Worm (Caenorhabditis elegans): ENCODE results near the gene ZK945.4.

The ZK945.4 gene

ce11 chrII:10137358-10137757 lies 31.9 kb upstream of the ZK945.4 start, which contains the start of gene phg-1:
Gene phg-1 (plus strand): TSS chrII:10137658.
- TF ChIP-seq lin-13 (tag; optimal IDR thresholded peaks at IDR 0.05) (no peak), pha-4 (tag; optimal IDR thresholded peaks at IDR 0.05) (no peak), mep-1 (tag; optimal IDR thresholded peaks at IDR 0.05) (no peak), ztf-11 (tag; optimal IDR thresholded peaks at IDR 0.05) (no peak), ham-2 (GFP tag; optimal IDR thresholded peaks at IDR 0.05) (no peak), nhr-28 (tag; optimal IDR thresholded peaks at IDR 0.05) (no peak)

ce11 chrII:10136771-10137170 lies 31.3 kb upstream of the ZK945.4 start:
- TF ChIP-seq nhr-237 (tag; optimal IDR thresholded peaks at IDR 0.05) (peak; percentile 11), pha-4 (tag; optimal IDR thresholded peaks at IDR 0.05) (peak; percentile 69), elt-3 (tag; optimal IDR thresholded peaks at IDR 0.05) (no peak)

ce11 chrII:10134285-10134995 lies 28.9 kb upstream of the ZK945.4 start, which contains the start of gene F27E5.9:
Gene F27E5.9 (plus strand): TSS chrII:10134945.
- TF ChIP-seq lin-13 (tag; optimal IDR thresholded peaks at IDR 0.05) (no peak), lin-32 (GFP tag; optimal IDR thresholded peaks at IDR 0.05) (no peak), mep-1 (tag; optimal IDR thresholded peaks at IDR 0.05) (no peak), nhr-12 (tag; optimal IDR thresholded peaks at IDR 0.05) (no peak), hlh-1 (tag; optimal IDR thresholded peaks at IDR 0.05) (no peak), nhr-28 (tag; optimal IDR thresholded peaks at IDR 0.05) (no peak), unc-62 (GFP tag; optimal IDR thresholded peaks at IDR 0.05) (no peak), nhr-237 (tag; optimal IDR thresholded peaks at IDR 0.05) (no peak), unc-120 (tag; optimal IDR thresholded peaks at IDR 0.05; ENCODE audit: poor library complexity, severe bottlenecking) (no peak), sem-2 (GFP tag; optimal IDR thresholded peaks at IDR 0.05) (no peak), M03D4.4 (tag; optimal IDR thresholded peaks at IDR 0.05) (no peak), ceh-43 (GFP tag; optimal IDR thresholded peaks at IDR 0.05) (no peak), nhr-2 (tag; optimal IDR thresholded peaks at IDR 0.05) (no peak), ztf-11 (tag; optimal IDR thresholded peaks at IDR 0.05) (no peak), cnd-1 (tag; optimal IDR thresholded peaks at IDR 0.05) (no peak), tbx-8 (GFP tag; optimal IDR thresholded peaks at IDR 0.05) (no peak), mls-2 (tag; optimal IDR thresholded peaks at IDR 0.05) (no peak), snpc-4 (tag; optimal IDR thresholded peaks at IDR 0.05) (no peak)

- no peak for TF ChIP-seq nhr-237 (tag; optimal IDR thresholded peaks at IDR 0.05)
Measured at ce11 chrII:10132818-10133217, 27.3 kb upstream of the ZK945.4 start.

DNA sequence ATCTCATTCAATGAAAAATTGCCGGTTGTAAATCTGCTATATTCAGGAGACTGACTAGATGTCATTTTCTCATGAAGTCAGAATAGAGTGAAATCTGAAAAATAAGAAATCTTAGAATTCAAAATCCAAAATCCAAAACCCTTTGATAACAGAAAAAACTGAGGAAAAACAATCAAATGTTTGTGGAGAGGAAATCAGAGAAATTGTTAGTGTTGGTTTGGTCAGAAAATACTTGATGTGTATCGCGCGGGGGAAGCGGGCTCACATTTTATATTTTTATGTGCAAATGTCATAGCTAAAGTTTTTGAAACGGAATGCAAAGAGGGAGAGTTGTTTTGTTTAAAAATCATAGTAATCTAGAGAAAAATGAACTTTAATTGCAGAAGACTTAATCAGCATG lies 26.3 kb upstream of the ZK945.4 start, which contains the start of gene F27E5.5:
Gene F27E5.5, minus strand, starts transcription at position 101 of the 400 bp plus-strand sequence.
- no peak for TF ChIP-seq lin-13 (tag; optimal IDR thresholded peaks at IDR 0.05)
- TF ChIP-seq hlh-1 (tag; optimal IDR thresholded peaks at IDR 0.05), result no peak
- no peak for TF ChIP-seq drap-1 (GFP tag; optimal IDR thresholded peaks at IDR 0.05)
- no peak for TF ChIP-seq zip-8 (tag; optimal IDR thresholded peaks at IDR 0.05)
- TF ChIP-seq bed-3 (GFP tag; optimal IDR thresholded peaks at IDR 0.05), result no peak
- no peak for TF ChIP-seq blmp-1 (tag; optimal IDR thresholded peaks at IDR 0.05)
- no peak for TF ChIP-seq nhr-76 (tag; optimal IDR thresholded peaks at IDR 0.05)
- no peak for TF ChIP-seq pha-4 (tag; optimal IDR thresholded peaks at IDR 0.05)

DNA sequence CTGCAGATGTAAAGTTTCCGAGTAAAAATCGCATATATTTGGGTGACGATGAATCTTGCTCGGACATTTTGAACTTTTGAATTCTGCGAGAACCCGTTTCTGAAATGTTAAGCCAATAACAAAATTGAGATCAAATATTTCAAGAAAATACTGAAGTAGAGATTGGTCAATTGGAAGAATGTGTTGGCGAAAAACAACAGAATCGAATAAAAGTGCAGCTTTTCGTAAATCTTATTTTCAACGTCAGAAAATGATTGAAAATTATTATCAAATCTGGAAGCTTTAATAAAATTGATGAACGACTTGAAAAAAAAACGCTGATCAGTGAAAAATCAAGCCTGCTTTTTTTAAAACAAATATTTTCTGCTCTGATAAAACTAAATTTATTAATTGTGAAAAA lies 21.9 kb upstream of the ZK945.4 start, which contains the start of gene F27E5.8:
Gene F27E5.8, minus strand, starts transcription at position 101 of the 400 bp plus-strand sequence.
- TF ChIP-seq pha-4 (tag; optimal IDR thresholded peaks at IDR 0.05) (no peak), nhr-12 (tag; optimal IDR thresholded peaks at IDR 0.05) (no peak), ztf-11 (tag; optimal IDR thresholded peaks at IDR 0.05) (no peak), lin-32 (GFP tag; optimal IDR thresholded peaks at IDR 0.05) (no peak), unc-120 (tag; optimal IDR thresholded peaks at IDR 0.05; ENCODE audit: poor library complexity, severe bottlenecking) (no peak), elt-3 (tag; optimal IDR thresholded peaks at IDR 0.05) (no peak)

- TF ChIP-seq nhr-28 (tag; optimal IDR thresholded peaks at IDR 0.05) (no peak), elt-3 (tag; optimal IDR thresholded peaks at IDR 0.05) (no peak), sptf-1 (tag; optimal IDR thresholded peaks at IDR 0.05) (no peak), hlh-1 (tag; optimal IDR thresholded peaks at IDR 0.05) (no peak), ceh-39 (tag; optimal IDR thresholded peaks at IDR 0.05) (no peak), elt-1 (tag; optimal IDR thresholded peaks at IDR 0.05; ENCODE audit: borderline replicate concordance, insufficient read depth) (no peak), mab-5 (tag; optimal IDR thresholded peaks at IDR 0.05) (no peak), nhr-237 (tag; optimal IDR thresholded peaks at IDR 0.05) (no peak), mep-1 (tag; optimal IDR thresholded peaks at IDR 0.05) (no peak), unc-39 (tag; optimal IDR thresholded peaks at IDR 0.05) (no peak), M03D4.4 (tag; optimal IDR thresholded peaks at IDR 0.05) (no peak), ceh-83 (GFP tag; optimal IDR thresholded peaks at IDR 0.05) (no peak), lsy-2 (tag; optimal IDR thresholded peaks at IDR 0.05) (no peak), snpc-4 (tag; optimal IDR thresholded peaks at IDR 0.05) (no peak), nhr-2 (tag; optimal IDR thresholded peaks at IDR 0.05) (no peak), sem-2 (GFP tag; optimal IDR thresholded peaks at IDR 0.05) (no peak), unc-62 (GFP tag; optimal IDR thresholded peaks at IDR 0.05) (no peak), cnd-1 (tag; optimal IDR thresholded peaks at IDR 0.05) (no peak)
Measured at ce11 chrII:10122465-10122864, 17.0 kb upstream of the ZK945.4 start, which contains the start of gene F27E5.7. Gene F27E5.7 (plus strand): TSS chrII:10122765.

Measured in whole organism, mixed stage, embryonic.